Fruit fly (Drosophila melanogaster): ENCODE results near the gene CG17329.

CG17329 gene

DNA sequence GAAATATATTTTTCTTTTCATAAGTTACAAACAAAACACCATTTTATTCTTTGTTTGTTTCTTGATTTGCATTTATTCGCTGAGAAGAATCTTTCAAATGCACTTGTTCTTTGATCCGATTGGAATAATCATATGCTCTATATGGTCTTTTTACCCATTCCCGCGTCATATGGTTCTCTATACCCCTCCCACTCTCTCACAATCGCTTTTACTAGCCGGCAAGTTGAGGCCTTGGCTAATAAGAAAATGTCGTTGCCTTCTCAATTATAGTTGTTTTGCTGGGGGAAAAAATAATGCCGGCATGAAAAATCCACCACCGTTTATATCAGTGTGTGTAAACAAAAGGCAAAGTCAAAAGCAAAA lies 22.2 kb upstream of the CG17329 start:
- TF ChIP-seq tai (GFP tag; optimal IDR thresholded peaks at IDR 0.05) (no peak), fru (GFP tag; optimal IDR thresholded peaks at IDR 0.05) (no peak), HLH106 (tag; optimal IDR thresholded peaks at IDR 0.05) (no peak), Dfd (GFP tag; optimal IDR thresholded peaks at IDR 0.05) (no peak), Dif (GFP tag; optimal IDR thresholded peaks at IDR 0.05; ENCODE audit: partially characterized antibody) (no peak), Vsx2 (GFP tag; optimal IDR thresholded peaks at IDR 0.05; ENCODE audit: partially characterized antibody) (no peak), pan (optimal IDR thresholded peaks at IDR 0.05) (no peak), usp (GFP tag; optimal IDR thresholded peaks at IDR 0.05) (no peak)

DNA sequence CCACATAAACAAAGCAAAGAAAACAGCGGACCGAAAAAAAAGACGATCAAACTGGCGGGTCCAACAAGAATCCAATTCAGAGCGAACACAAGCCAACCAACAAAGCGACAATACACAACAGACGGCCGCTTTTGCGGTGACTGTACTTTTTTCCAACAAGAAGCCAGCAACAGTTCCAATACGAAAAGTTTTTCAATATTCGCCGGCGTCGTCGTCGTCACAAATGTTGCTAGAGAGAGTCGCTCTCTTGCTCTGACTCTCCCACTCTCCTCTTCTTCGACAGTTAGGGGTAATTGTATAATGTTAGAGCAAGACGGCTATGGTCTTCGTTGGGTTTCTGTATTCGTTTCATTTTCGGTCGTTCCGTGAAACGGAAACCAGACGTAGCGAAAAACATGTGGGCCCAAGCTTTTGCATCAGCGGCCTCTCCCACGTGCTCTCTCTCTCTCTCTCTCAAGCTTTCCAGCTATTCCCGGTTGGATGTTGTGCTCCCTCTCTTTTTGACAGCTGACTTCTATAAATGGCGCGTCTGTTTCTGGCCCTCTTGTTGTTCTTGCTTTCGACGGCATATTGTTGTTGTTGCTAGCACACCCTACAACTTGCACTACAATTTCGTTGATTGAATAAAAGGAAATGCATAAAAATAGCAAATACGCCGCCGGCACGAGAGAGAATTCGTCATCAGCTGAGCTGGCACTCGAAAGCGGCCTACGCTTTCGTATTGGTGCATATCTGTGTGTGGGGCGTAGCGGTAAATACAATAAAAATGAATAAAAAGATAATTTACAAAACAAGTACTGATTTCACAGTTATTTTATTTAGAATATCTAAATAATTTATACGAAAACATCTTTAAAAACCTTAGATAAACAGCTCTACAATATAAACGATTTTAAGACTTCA lies 21.6 kb upstream of the CG17329 start:
- no peak for TF ChIP-seq Jra (GFP tag; optimal IDR thresholded peaks at IDR 0.05)
- TF ChIP-seq Dif (GFP tag; optimal IDR thresholded peaks at IDR 0.05; ENCODE audit: partially characterized antibody): peak; percentile 92
- peak; percentile 78 for TF ChIP-seq Hr83 (GFP tag; optimal IDR thresholded peaks at IDR 0.05; ENCODE audit: poor library complexity, severe bottlenecking)
- peak; percentile 59 for TF ChIP-seq dmrt93B (GFP tag; optimal IDR thresholded peaks at IDR 0.05)
- no peak for TF ChIP-seq tai (GFP tag; optimal IDR thresholded peaks at IDR 0.05)
- TF ChIP-seq psq (GFP tag; optimal IDR thresholded peaks at IDR 0.05): peak; percentile 63
- no peak for TF ChIP-seq N (GFP tag; optimal IDR thresholded peaks at IDR 0.05)
- peak in 1 of 2 experiments; percentile 44 for TF ChIP-seq foxo (GFP tag; optimal IDR thresholded peaks at IDR 0.05)
- no peak for TF ChIP-seq pan (optimal IDR thresholded peaks at IDR 0.05)
- TF ChIP-seq Myc (optimal IDR thresholded peaks at IDR 0.05): peak; percentile 85
- peak; percentile 70 for TF ChIP-seq CG32264 (GFP tag; optimal IDR thresholded peaks at IDR 0.05)
- peak; percentile 70 for TF ChIP-seq brk (GFP tag; optimal IDR thresholded peaks at IDR 0.05)
- TF ChIP-seq ey (GFP tag; optimal IDR thresholded peaks at IDR 0.05): peak; percentile 26
- peak; percentile 76 for TF ChIP-seq sage (GFP tag; optimal IDR thresholded peaks at IDR 0.05)
- TF ChIP-seq CG9705 (GFP tag; optimal IDR thresholded peaks at IDR 0.05): peak; percentile 74
- peak; percentile 65 for TF ChIP-seq fru (GFP tag; optimal IDR thresholded peaks at IDR 0.05)
- TF ChIP-seq OdsH (GFP tag; optimal IDR thresholded peaks at IDR 0.05): peak; percentile 78
- no peak for TF ChIP-seq GATAd (GFP tag; optimal IDR thresholded peaks at IDR 0.05)
- TF ChIP-seq Vsx2 (GFP tag; optimal IDR thresholded peaks at IDR 0.05; ENCODE audit: partially characterized antibody): peak; percentile 79
- TF ChIP-seq Rel (GFP tag; optimal IDR thresholded peaks at IDR 0.05): peak; percentile 23
- TF ChIP-seq Rel (tag; optimal IDR thresholded peaks at IDR 0.05): peak; percentile 76
- TF ChIP-seq Hr78 (GFP tag; optimal IDR thresholded peaks at IDR 0.05): no peak
- no peak for TF ChIP-seq lola (GFP tag; optimal IDR thresholded peaks at IDR 0.05)
- TF ChIP-seq HLH106 (tag; optimal IDR thresholded peaks at IDR 0.05): peak; percentile 62
- TF ChIP-seq Hnf4 (GFP tag; optimal IDR thresholded peaks at IDR 0.05): peak; percentile 41
- TF ChIP-seq h (GFP tag; optimal IDR thresholded peaks at IDR 0.05): peak; percentile 87
- peak; percentile 89 for TF ChIP-seq Sp1 (GFP tag; optimal IDR thresholded peaks at IDR 0.05)
- no peak for TF ChIP-seq sv (GFP tag; optimal IDR thresholded peaks at IDR 0.05)
- TF ChIP-seq dsf (GFP tag; optimal IDR thresholded peaks at IDR 0.05; ENCODE audit: borderline replicate concordance): no peak
- TF ChIP-seq woc (GFP tag; optimal IDR thresholded peaks at IDR 0.05): peak; percentile 9
- no peak for TF ChIP-seq CrebA (GFP tag; optimal IDR thresholded peaks at IDR 0.05; ENCODE audit: borderline replicate concordance)
- no peak for TF ChIP-seq Dfd (GFP tag; optimal IDR thresholded peaks at IDR 0.05)
- TF ChIP-seq br (GFP tag; optimal IDR thresholded peaks at IDR 0.05): peak; percentile 89
- peak; percentile 89 for TF ChIP-seq rgr (GFP tag; optimal IDR thresholded peaks at IDR 0.05)
- TF ChIP-seq jim (GFP tag; optimal IDR thresholded peaks at IDR 0.05): no peak
- TF ChIP-seq dl (GFP tag; optimal IDR thresholded peaks at IDR 0.05; ENCODE audit: insufficient read depth in 1 of 2, partially characterized antibody in 2 of 2): peak; percentile 77 to 91

Measured in whole organism, wandering third instar larva.